Worm (Caenorhabditis elegans): Measurements from ENCODE around the gene cyn-17.

- no peak for TF ChIP-seq sox-4 (tag; optimal IDR thresholded peaks at IDR 0.05)
- TF ChIP-seq pag-3 (tag; optimal IDR thresholded peaks at IDR 0.05; ENCODE audit: borderline replicate concordance): no peak
- no peak for TF ChIP-seq pros-1 (tag; optimal IDR thresholded peaks at IDR 0.05)
- no peak for TF ChIP-seq pha-4 (tag; optimal IDR thresholded peaks at IDR 0.05)
- TF ChIP-seq ceh-24 (tag; optimal IDR thresholded peaks at IDR 0.05): no peak
Measured at ce11 chrV:5763787-5764186, 35.7 kb upstream of the cyn-17 start, which contains the start of gene pgph-3.

All from whole organism, late embryonic.